Worm (Caenorhabditis elegans): ENCODE data around the gene ddo-1.

DNA sequence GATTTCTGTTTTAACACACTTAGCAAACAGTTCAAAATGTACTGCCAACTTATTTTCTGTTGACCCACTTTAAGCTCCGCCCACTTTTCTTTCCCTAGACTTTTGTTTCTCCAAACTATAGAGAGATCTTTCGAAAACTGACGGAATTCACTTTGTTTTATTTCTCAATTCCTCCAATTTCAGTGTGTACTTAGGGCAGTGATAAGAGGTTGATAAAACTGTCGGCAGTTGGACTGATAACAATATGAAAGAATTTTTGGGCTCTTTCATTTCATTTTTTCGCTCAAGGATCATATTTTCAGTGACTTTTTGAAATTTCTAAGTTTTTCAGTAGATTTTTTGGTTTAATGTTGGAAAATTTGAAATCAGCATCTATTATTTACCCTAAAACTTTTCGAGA lies 22.0 kb downstream of the ddo-1 start:
- TF ChIP-seq ces-1 (GFP tag; optimal IDR thresholded peaks at IDR 0.05) (no peak), nhr-28 (tag; optimal IDR thresholded peaks at IDR 0.05) (no peak), M03D4.4 (tag; optimal IDR thresholded peaks at IDR 0.05) (no peak), nhr-12 (tag; optimal IDR thresholded peaks at IDR 0.05) (no peak), snpc-4 (tag; optimal IDR thresholded peaks at IDR 0.05) (no peak), flh-1 (GFP tag; optimal IDR thresholded peaks at IDR 0.05) (no peak), pha-4 (tag; optimal IDR thresholded peaks at IDR 0.05) (no peak), unc-62 (GFP tag; optimal IDR thresholded peaks at IDR 0.05) (no peak), lsy-2 (tag; optimal IDR thresholded peaks at IDR 0.05) (no peak), blmp-1 (tag; optimal IDR thresholded peaks at IDR 0.05) (no peak), hlh-1 (tag; optimal IDR thresholded peaks at IDR 0.05) (no peak)

All from whole organism, mixed stage, embryonic.